Fruit fly (Drosophila melanogaster) whole organism, embryonic: Measurements from ENCODE around the gene dia.

Experiments
- ATbp ChIP-seq: fragments of 200-800 bp; sonication (Bioruptor generic); optimal IDR thresholded peaks from 2 replicates; lab custom pipeline; 2017; ENCODE audit warnings: missing biosample characterization, mild to moderate bottlenecking, missing genetic modification characterization, missing genetic modification reagents
- Antp ChIP-seq: fragments of 200-800 bp; sonication (Bioruptor generic); optimal IDR thresholded peaks from 3 replicates; lab custom pipeline; 2016; ENCODE audit warnings: missing biosample characterization, missing genetic modification characterization
- Atf3 ChIP-seq: fragments of 200-800 bp; sonication (Bioruptor generic); optimal IDR thresholded peaks from 3 replicates; lab custom pipeline; 2016; ENCODE audit warnings: missing biosample characterization, missing genetic modification characterization
- Bdp1 ChIP-seq: fragments of 200-800 bp; sonication (Bioruptor generic); optimal IDR thresholded peaks from 3 replicates; lab custom pipeline; 2016; ENCODE audit warnings: missing biosample characterization, missing genetic modification characterization
- CG1024 ChIP-seq: fragments of 200-800 bp; sonication (Bioruptor generic); IDR thresholded peaks from 2 replicates; pipeline ENCODE4 v1.3.6; 2022; ENCODE audit warnings: missing biosample characterization, missing genetic modification characterization
- CG10543 ChIP-seq: fragments of 200-800 bp; sonication (Bioruptor generic); optimal IDR thresholded peaks from 3 replicates; lab custom pipeline; 2017; ENCODE audit warnings: missing biosample characterization, mild to moderate bottlenecking, missing genetic modification characterization, moderate library complexity
- CG10654 ChIP-seq: fragments of 200-800 bp; sonication (Bioruptor generic); optimal IDR thresholded peaks from 2 replicates; lab custom pipeline; 2016; ENCODE audit warnings: missing biosample characterization, missing genetic modification characterization
- CG11085 ChIP-seq: fragments of 200-800 bp; sonication (Bioruptor generic); IDR thresholded peaks from 2 replicates; pipeline ENCODE4 v1.3.6; 2022; ENCODE audit warnings: missing biosample characterization, missing genetic modification characterization
- CG11247 ChIP-seq: fragments of 200-800 bp; sonication (Bioruptor generic); IDR thresholded peaks from 2 replicates; pipeline ENCODE4 v1.3.6; 2022; ENCODE audit warnings: missing biosample characterization, missing genetic modification characterization
- CG11696 ChIP-seq: fragments of 200-800 bp; sonication (Bioruptor generic); IDR thresholded peaks from 2 replicates; pipeline ENCODE4 v1.3.6; 2022; ENCODE audit warnings: missing biosample characterization, missing genetic modification characterization
- CG11723 ChIP-seq: fragments of 200-800 bp; sonication (Bioruptor generic); optimal IDR thresholded peaks from 2 replicates; lab custom pipeline; 2017; ENCODE audit warnings: missing biosample characterization, mild to moderate bottlenecking, missing genetic modification characterization
- CG13296 ChIP-seq: fragments of 200-800 bp; sonication (Bioruptor generic); optimal IDR thresholded peaks from 3 replicates; lab custom pipeline; 2018; ENCODE audit warnings: missing biosample characterization, mild to moderate bottlenecking, missing genetic modification characterization
- CG14860 ChIP-seq: fragments of 200-800 bp; sonication (Bioruptor generic); IDR thresholded peaks from 3 replicates; pipeline ENCODE4 v1.3.6; 2022; ENCODE audit warnings: missing biosample characterization, missing genetic modification characterization; ENCODE audit not compliant: partially characterized antibody
- CG15696 ChIP-seq: fragments of 200-800 bp; sonication (Bioruptor generic); optimal IDR thresholded peaks from 2 replicates; lab custom pipeline; 2019; ENCODE audit warnings: missing biosample characterization, mild to moderate bottlenecking, missing genetic modification characterization, moderate library complexity
- CG17186 ChIP-seq: fragments of 200-800 bp; sonication (Bioruptor generic); optimal IDR thresholded peaks from 3 replicates; lab custom pipeline; 2017; ENCODE audit warnings: missing biosample characterization, missing genetic modification reagents, missing genetic modification characterization
- CG17359 ChIP-seq: fragments of 200-800 bp; sonication (Bioruptor generic); optimal IDR thresholded peaks from 3 replicates; lab custom pipeline; 2018; ENCODE audit warnings: missing biosample characterization, mild to moderate bottlenecking, missing genetic modification characterization, moderate library complexity
- CG30403 ChIP-seq: fragments of 200-800 bp; sonication (Bioruptor generic); optimal IDR thresholded peaks from 3 replicates; lab custom pipeline; 2016; ENCODE audit warnings: missing biosample characterization, missing genetic modification characterization
- CG3065 ChIP-seq: fragments of 200-800 bp; sonication (Bioruptor generic); optimal IDR thresholded peaks from 2 replicates; lab custom pipeline; 2016; ENCODE audit warnings: missing biosample characterization, missing genetic modification characterization
- CG3838 ChIP-seq: fragments of 200-800 bp; sonication (Bioruptor generic); optimal IDR thresholded peaks from 3 replicates; lab custom pipeline; 2016; ENCODE audit warnings: missing biosample characterization, missing genetic modification characterization
- CG6689 ChIP-seq: fragments of 200-800 bp; sonication (Bioruptor generic); IDR thresholded peaks from 2 replicates; pipeline ENCODE4 v1.3.6; 2022; ENCODE audit warnings: missing biosample characterization, missing genetic modification characterization
- CG6791 ChIP-seq: fragments of 200-800 bp; sonication (Bioruptor generic); IDR thresholded peaks from 3 replicates; pipeline ENCODE4 v1.3.6; 2022; ENCODE audit warnings: missing biosample characterization, missing genetic modification characterization; ENCODE audit not compliant: partially characterized antibody
- CG7357 ChIP-seq: fragments of 200-800 bp; sonication (Bioruptor generic); IDR thresholded peaks from 3 replicates; pipeline ENCODE4 v1.3.6; 2022; ENCODE audit warnings: missing biosample characterization, missing genetic modification characterization
- CG7928 ChIP-seq: fragments of 200-800 bp; sonication (Bioruptor generic); optimal IDR thresholded peaks from 2 replicates; lab custom pipeline; 2017; ENCODE audit warnings: missing biosample characterization, mild to moderate bottlenecking, missing genetic modification characterization
- CG8281 ChIP-seq: fragments of 200-800 bp; sonication (Bioruptor generic); optimal IDR thresholded peaks from 2 replicates; lab custom pipeline; 2018; ENCODE audit warnings: missing biosample characterization, mild to moderate bottlenecking, missing genetic modification characterization, moderate library complexity
- Doc3 ChIP-seq: fragments of 200-800 bp; sonication (Bioruptor generic); IDR thresholded peaks from 3 replicates; pipeline ENCODE4 v1.3.6; 2022; ENCODE audit warnings: missing biosample characterization, missing genetic modification characterization; ENCODE audit not compliant: partially characterized antibody
- NC2β ChIP-seq: fragments of 200-800 bp; sonication (Bioruptor generic); optimal IDR thresholded peaks from 2 replicates; lab custom pipeline; 2016; ENCODE audit warnings: missing biosample characterization, missing genetic modification characterization
- Optix ChIP-seq: fragments of 200-800 bp; sonication (Bioruptor generic); IDR thresholded peaks from 3 replicates; pipeline ENCODE4 v1.3.6; 2022; ENCODE audit warnings: missing biosample characterization, missing genetic modification characterization
- PHDP ChIP-seq: fragments of 200-800 bp; sonication (Bioruptor generic); optimal IDR thresholded peaks from 3 replicates; lab custom pipeline; 2018; ENCODE audit warnings: missing biosample characterization, mild to moderate bottlenecking, missing genetic modification characterization, moderate library complexity
- Ptx1 ChIP-seq: fragments of 200-800 bp; sonication (Bioruptor generic); IDR thresholded peaks from 2 replicates; pipeline ENCODE4 v1.3.6; 2022; ENCODE audit warnings: missing biosample characterization, missing genetic modification characterization
- Usf ChIP-seq: fragments of 200-800 bp; sonication (Bioruptor generic); optimal IDR thresholded peaks from 2 replicates; lab custom pipeline; 2017; ENCODE audit warnings: missing genotype, missing biosample characterization, missing genetic modification characterization
- Vsx1 ChIP-seq: fragments of 200-800 bp; sonication (Bioruptor generic); optimal IDR thresholded peaks from 2 replicates; lab custom pipeline; 2017; ENCODE audit warnings: missing biosample characterization, mild to moderate bottlenecking, missing genetic modification characterization, missing genetic modification reagents
- YL-1 ChIP-seq: fragments of 200-800 bp; sonication (Bioruptor generic); optimal IDR thresholded peaks from 3 replicates; lab custom pipeline; 2017; ENCODE audit warnings: missing biosample characterization, mild to moderate bottlenecking, missing genetic modification characterization
- caup ChIP-seq: fragments of 200-800 bp; sonication (Bioruptor generic); optimal IDR thresholded peaks from 3 replicates; lab custom pipeline; 2017; ENCODE audit warnings: missing biosample characterization, mild to moderate bottlenecking, missing genetic modification characterization, moderate library complexity; ENCODE audit not compliant: severe bottlenecking
- dan ChIP-seq: fragments of 200-800 bp; sonication (Bioruptor generic); IDR thresholded peaks from 2 replicates; pipeline ENCODE4 v1.3.6; 2022; ENCODE audit warnings: missing biosample characterization, missing genetic modification characterization
- emc ChIP-seq: fragments of 200-800 bp; sonication (Bioruptor generic); optimal IDR thresholded peaks from 2 replicates; lab custom pipeline; 2016; ENCODE audit warnings: missing biosample characterization, missing genetic modification characterization
- ems ChIP-seq: fragments of 200-800 bp; sonication (Bioruptor generic); optimal IDR thresholded peaks from 3 replicates; lab custom pipeline; 2016; ENCODE audit warnings: missing biosample characterization, missing genetic modification characterization
- fd3F ChIP-seq: fragments of 200-800 bp; sonication (Bioruptor generic); optimal IDR thresholded peaks from 2 replicates; lab custom pipeline; 2018; ENCODE audit warnings: missing biosample characterization, mild to moderate bottlenecking, missing genetic modification characterization, moderate library complexity
- fd96Cb ChIP-seq: fragments of 200-800 bp; sonication (Bioruptor generic); optimal IDR thresholded peaks from 2 replicates; lab custom pipeline; 2018; ENCODE audit warnings: missing biosample characterization, mild to moderate bottlenecking, missing genetic modification characterization, moderate library complexity
- gcm ChIP-seq: fragments of 200-800 bp; sonication (Bioruptor generic); optimal IDR thresholded peaks from 2 replicates; lab custom pipeline; 2019; ENCODE audit warnings: missing biosample characterization, mild to moderate bottlenecking, missing genetic modification characterization, moderate library complexity
- grn ChIP-seq: fragments of 200-800 bp; sonication (Bioruptor generic); optimal IDR thresholded peaks from 3 replicates; lab custom pipeline; 2017; ENCODE audit warnings: missing biosample characterization, missing genetic modification characterization
- kni ChIP-seq: fragments of 200-800 bp; sonication (Bioruptor generic); optimal IDR thresholded peaks from 3 replicates; lab custom pipeline; 2017; ENCODE audit warnings: mild to moderate bottlenecking, missing biosample characterization, missing genetic modification reagents, missing genetic modification characterization
- maf-S ChIP-seq: fragments of 200-800 bp; sonication (Bioruptor generic); optimal IDR thresholded peaks from 2 replicates; lab custom pipeline; 2016; ENCODE audit warnings: missing biosample characterization, missing genetic modification characterization
- pita ChIP-seq: fragments of 200-800 bp; sonication (Bioruptor generic); optimal IDR thresholded peaks from 2 replicates; lab custom pipeline; 2017; ENCODE audit warnings: missing biosample characterization, mild to moderate bottlenecking, missing genetic modification characterization
- psq ChIP-seq: fragments of 200-800 bp; sonication (Bioruptor generic); optimal IDR thresholded peaks from 2 replicates; lab custom pipeline; 2017; ENCODE audit warnings: missing biosample characterization, missing genetic modification characterization
- ranshi ChIP-seq: fragments of 200-800 bp; sonication (Bioruptor generic); IDR thresholded peaks from 2 replicates; pipeline ENCODE4 v1.3.6; 2022; ENCODE audit warnings: missing biosample characterization, missing genetic modification characterization
- tin ChIP-seq: fragments of 200-800 bp; sonication (Bioruptor generic); optimal IDR thresholded peaks from 3 replicates; lab custom pipeline; 2016; ENCODE audit warnings: missing biosample characterization, missing genetic modification characterization
- tll ChIP-seq, 2 experiments: fragments of 200-800 bp in 1 of 2; fragments of >200 bp in 1 of 2; sonication (Bioruptor generic) in 1 of 2; optimal IDR thresholded peaks; 2 replicates each; lab custom pipeline; 2017 to 2019; ENCODE audit warnings: missing biosample characterization in 2 of 2, missing genetic modification characterization in 2 of 2, mild to moderate bottlenecking in 1 of 2, moderate library complexity in 1 of 2
- tna ChIP-seq: fragments of 200-800 bp; sonication (Bioruptor generic); IDR thresholded peaks from 2 replicates; pipeline ENCODE4 v1.3.6; 2022; ENCODE audit warnings: missing biosample characterization, missing genetic modification characterization; ENCODE audit not compliant: partially characterized antibody
- vfl ChIP-seq: fragments of 200-800 bp; sonication (Bioruptor generic); optimal IDR thresholded peaks from 2 replicates; lab custom pipeline; 2016; ENCODE audit warnings: missing biosample characterization, missing genetic modification characterization

dia gene

DNA sequence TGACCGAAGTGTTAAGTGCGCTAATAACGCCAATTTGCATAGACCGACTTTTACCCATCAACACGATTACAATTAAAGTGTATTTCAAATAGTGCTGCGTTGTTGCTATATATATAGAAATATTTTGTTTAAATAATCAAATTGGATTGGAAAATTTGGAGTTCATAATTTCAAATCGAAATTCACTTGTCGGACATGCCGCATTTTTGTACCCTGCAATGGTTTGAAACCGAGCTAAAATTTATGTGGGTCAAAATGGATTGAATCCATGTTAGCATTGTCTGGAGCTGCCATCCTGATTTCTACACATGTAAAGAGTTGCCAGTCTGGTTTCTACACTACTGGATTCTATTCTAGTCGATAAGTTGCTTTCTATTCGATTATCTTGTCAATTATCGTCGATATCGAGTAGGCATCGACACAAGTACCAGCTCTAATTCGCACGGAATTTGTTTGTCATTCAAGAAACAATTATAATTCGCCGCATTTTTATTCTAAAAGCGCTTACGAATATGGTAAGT, 29.4 kb downstream of the dia start, which contains the start of gene Pomp (continued):
- TF ChIP-seq caup (GFP tag; lab: Kevin White, UChicago) (peak; percentile 79), CG17186 (GFP tag; lab: Kevin White, UChicago) (peak; percentile 60), CG6689 (GFP tag; lab: Robert Waterston, UW) (peak; percentile 88), CG30403 (peak; percentile 86), CG1024 (GFP tag; lab: Robert Waterston, UW) (peak; percentile 64), CG3838 (GFP tag; lab: Kevin White, UChicago) (no peak), fd96Cb (tag; lab: Kevin White, UChicago) (peak; percentile 88), Ptx1 (GFP tag; lab: Robert Waterston, UW) (peak; percentile 85), CG7928 (GFP tag; lab: Kevin White, UChicago) (peak; percentile 41), tna (GFP tag; lab: Robert Waterston, UW) (peak; percentile 46; the same call in 1 of the 2 replicates), CG11247 (peak; percentile 89), PHDP (tag; lab: Kevin White, UChicago) (peak; percentile 88), CG17359 (tag; lab: Kevin White, UChicago) (peak; percentile 91), tll (GFP tag; optimal IDR thresholded peaks at IDR 0.05; lab: Kevin White, UChicago) (no peak), CG6791 (GFP tag; lab: Robert Waterston, UW) (peak; percentile 53; the same call in 2 of the 3 replicates), Atf3 (peak; percentile 14), fd3F (GFP tag; lab: Kevin White, UChicago) (peak; percentile 67), CG7357 (GFP tag; lab: Robert Waterston, UW) (peak; percentile 71), CG15696 (tag; lab: Kevin White, UChicago) (peak; percentile 68), CG11696 (GFP tag; lab: Robert Waterston, UW) (peak; percentile 69), ems (GFP tag; lab: Kevin White, UChicago) (peak; percentile 53), CG13296 (GFP tag; lab: Kevin White, UChicago) (peak; percentile 80), Antp (GFP tag; lab: Kevin White, UChicago) (peak; percentile 63), ATbp (GFP tag; lab: Kevin White, UChicago) (peak; percentile 84), CG14860 (GFP tag; lab: Robert Waterston, UW) (no peak), Usf (GFP tag; lab: Kevin White, UChicago) (peak; percentile 27), CG10543 (peak; percentile 58), ranshi (GFP tag; lab: Robert Waterston, UW) (peak; percentile 85), kni (GFP tag; lab: Kevin White, UChicago) (no peak), NC2β (GFP tag; lab: Kevin White, UChicago) (peak; percentile 37), CG11085 (peak; percentile 72), Optix (peak; percentile 67; the same call in 1 of the 3 replicates), maf-S (GFP tag; lab: Kevin White, UChicago) (peak; percentile 62), CG8281 (peak; percentile 44), vfl (peak; percentile 74), gcm (GFP tag; lab: Kevin White, UChicago) (peak; percentile 86), CG10654 (peak; percentile 85), pita (GFP tag; lab: Kevin White, UChicago) (peak; percentile 95), Doc3 (no peak), Vsx1 (peak; percentile 81), dan (GFP tag; lab: Robert Waterston, UW) (no peak), YL-1 (GFP tag; lab: Kevin White, UChicago) (peak; percentile 26), tin (peak; percentile 83), psq (peak; percentile 29), CG11723 (GFP tag; lab: Kevin White, UChicago) (peak; percentile 44), emc (peak; percentile 19), grn (GFP tag; lab: Kevin White, UChicago) (peak; percentile 30), CG3065 (peak; percentile 61), Bdp1 (GFP tag; lab: Kevin White, UChicago) (peak; percentile 24)
